Worm (Caenorhabditis elegans) whole organism, early embryonic: ENCODE results near the gene srbc-20.

ENCODE experiments used
- aly-1 ChIP-seq: sonication (generic microtip); optimal IDR thresholded peaks from 2 replicates; lab custom pipeline; 2016; ENCODE audit warnings: missing genetic modification characterization, missing compliant biosample characterization
- ama-1 ChIP-seq: fragments of 150-350 bp; optimal IDR thresholded peaks from 2 replicates; lab custom pipeline; 2014
- ceh-13 ChIP-seq: fragments of 200-800 bp; sonication (Bioruptor generic); optimal IDR thresholded peaks from 2 replicates; lab custom pipeline; 2018; ENCODE audit warnings: mild to moderate bottlenecking, missing genetic modification characterization, missing compliant biosample characterization
- ceh-36 ChIP-seq: sonication (generic microtip); optimal IDR thresholded peaks from 2 replicates; lab custom pipeline; 2016; ENCODE audit warnings: missing genetic modification characterization, inconsistent platforms, missing compliant biosample characterization
- flt-1 ChIP-seq: fragments of 200-800 bp; sonication (Bioruptor generic); IDR thresholded peaks from 2 replicates; pipeline ENCODE4 v1.3.6; 2022; ENCODE audit warnings: missing genetic modification characterization, missing compliant biosample characterization
- hnd-1 ChIP-seq: sonication (generic microtip); optimal IDR thresholded peaks from 2 replicates; lab custom pipeline; 2016; ENCODE audit warnings: missing genetic modification characterization, missing compliant biosample characterization
- pes-1 ChIP-seq: fragments of 200-800 bp; sonication (Bioruptor generic); IDR thresholded peaks from 2 replicates; pipeline ENCODE4 v1.3.6; 2022; ENCODE audit warnings: missing genetic modification reagents, missing genetic modification characterization, missing compliant biosample characterization
- scrt-1 ChIP-seq: fragments of 200-800 bp; sonication (Bioruptor generic); IDR thresholded peaks from 2 replicates; pipeline ENCODE4 v1.3.6; 2022; ENCODE audit warnings: missing genetic modification characterization, missing compliant biosample characterization
- sea-1 ChIP-seq: fragments of 200-800 bp; sonication (Bioruptor generic); conservative IDR thresholded peaks from 2 replicates; pipeline ENCODE4 v1.3.6; 2022; ENCODE audit warnings: missing genetic modification characterization, missing compliant biosample characterization
- tra-4 ChIP-seq: sonication (generic microtip); optimal IDR thresholded peaks from 2 replicates; lab custom pipeline; 2017; ENCODE audit warnings: missing genetic modification characterization, missing compliant biosample characterization

ce11 chrV:2181738-2182137 lies 34.8 kb downstream of the srbc-20 start, which contains the start of gene srbc-16:
- TF ChIP-seq flt-1 (GFP tag; lab: Robert Waterston, UW) (no peak), tra-4 (tag; lab: Kevin White, UChicago) (no peak), ama-1 (lab: Kevin White, UChicago) (no peak), hnd-1 (tag; lab: Kevin White, UChicago) (no peak), scrt-1 (GFP tag; lab: Robert Waterston, UW) (no peak), ceh-13 (GFP tag; lab: Kevin White, UChicago) (no peak), ceh-36 (tag; lab: Kevin White, UChicago) (no peak), sea-1 (GFP tag; lab: Robert Waterston, UW) (no peak), aly-1 (tag; lab: Kevin White, UChicago) (no peak), pes-1 (GFP tag; lab: Robert Waterston, UW) (no peak)
